Worm (Caenorhabditis elegans) whole organism, young adult: ENCODE measurements around the gene nhr-139.

ENCODE experiments used
- B0019.2 ChIP-seq: fragments of 200-800 bp; sonication (Bioruptor generic); conservative IDR thresholded peaks from 2 replicates; pipeline ENCODE4 v1.3.6; 2022; ENCODE audit warnings: missing genetic modification reagents, missing genetic modification characterization, missing compliant biosample characterization
- F23B12.7 ChIP-seq: sonication (generic microtip); optimal IDR thresholded peaks from 2 replicates; lab custom pipeline; 2017; ENCODE audit warnings: missing genetic modification characterization, mild to moderate bottlenecking, missing compliant biosample characterization, antibody characterized with exemption, moderate library complexity; ENCODE audit not compliant: insufficient read depth
- F49E8.2 ChIP-seq: sonication (generic microtip); optimal IDR thresholded peaks from 3 replicates; lab custom pipeline; 2017; ENCODE audit warnings: missing genetic modification characterization, mild to moderate bottlenecking, missing compliant biosample characterization, antibody characterized with exemption, moderate library complexity; ENCODE audit not compliant: insufficient read depth
- ceh-91 ChIP-seq: fragments of 200-800 bp; sonication (Bioruptor generic); IDR thresholded peaks from 2 replicates; pipeline ENCODE4 v1.3.6; 2022; ENCODE audit warnings: missing genetic modification reagents, missing genetic modification characterization, missing compliant biosample characterization
- efl-1 ChIP-seq: fragments of 150-350 bp; optimal IDR thresholded peaks from 2 replicates; lab custom pipeline; 2014; ENCODE audit warnings: missing biosample characterization, missing genetic modification reagents, missing genetic modification characterization
- hlh-12 ChIP-seq: sonication (generic microtip); optimal IDR thresholded peaks from 2 replicates; lab custom pipeline; 2016; ENCODE audit warnings: missing genetic modification characterization, missing compliant biosample characterization
- hmg-20 ChIP-seq: fragments of 200-800 bp; sonication (Bioruptor generic); IDR thresholded peaks from 2 replicates; pipeline ENCODE4 v1.3.6; 2022; ENCODE audit warnings: missing genetic modification reagents, missing genetic modification characterization, missing compliant biosample characterization
- lin-54 ChIP-seq: fragments of 200-800 bp; sonication (Bioruptor generic); optimal IDR thresholded peaks from 2 replicates; lab custom pipeline; 2018; ENCODE audit warnings: mild to moderate bottlenecking, missing genetic modification characterization, missing compliant biosample characterization
- nfya-2 ChIP-seq: fragments of 200-800 bp; sonication (Bioruptor generic); IDR thresholded peaks from 2 replicates; pipeline ENCODE4 v1.3.6; 2022; ENCODE audit warnings: missing genetic modification reagents, missing genetic modification characterization, missing compliant biosample characterization
- sea-2 ChIP-seq: fragments of 200-800 bp; sonication (Bioruptor generic); IDR thresholded peaks from 2 replicates; pipeline ENCODE4 v1.3.6; 2022; ENCODE audit warnings: missing genetic modification characterization, missing compliant biosample characterization
- snpc-3.4 ChIP-seq: sonication (generic microtip); optimal IDR thresholded peaks from 2 replicates; lab custom pipeline; 2017; ENCODE audit warnings: missing genetic modification characterization, mild to moderate bottlenecking, missing compliant biosample characterization, antibody characterized with exemption, moderate library complexity, missing genotype, missing genetic modification reagents
- unc-130 ChIP-seq: sonication (generic microtip); optimal IDR thresholded peaks from 2 replicates; lab custom pipeline; 2016; ENCODE audit warnings: missing genetic modification reagents, missing genetic modification characterization, missing compliant biosample characterization
- unc-62 ChIP-seq: fragments of 150-350 bp; optimal IDR thresholded peaks from 2 replicates; lab custom pipeline; 2014; ENCODE audit warnings: missing biosample characterization, missing genetic modification reagents, missing genetic modification characterization
- ztf-28 ChIP-seq: fragments of 200-800 bp; sonication (Bioruptor generic); IDR thresholded peaks from 2 replicates; pipeline ENCODE4 v1.3.6; 2022; ENCODE audit warnings: missing genetic modification reagents, missing genetic modification characterization, missing compliant biosample characterization

- TF ChIP-seq hmg-20 (no peak), unc-130 (no peak), ztf-28 (no peak), snpc-3.4 (tag; lab: Kevin White, UChicago) (no peak), hlh-12 (no peak), F49E8.2 (tag; lab: Kevin White, UChicago) (no peak), lin-54 (GFP tag; lab: Kevin White, UChicago) (no peak), ceh-91 (GFP tag; lab: Robert Waterston, UW) (no peak), nfya-2 (no peak), B0019.2 (GFP tag; lab: Robert Waterston, UW) (no peak), F23B12.7 (tag; lab: Kevin White, UChicago) (no peak), efl-1 (GFP tag; lab: Kevin White, UChicago) (no peak), sea-2 (GFP tag; lab: Robert Waterston, UW) (no peak), unc-62 (GFP tag; lab: Kevin White, UChicago) (no peak)
These were observed 36.3 kb downstream of the nhr-139 start, which contains the start of gene T07H8.11 for ce11 chrV:6951306-6951705.
